Worm (Caenorhabditis elegans): ENCODE data around the gene F55A11.7.
A peak's percentile ranks its signal among the peaks of the same experiment; 100 is the strongest.

ce11 chrV:11770053-11770517 is 17.2 kb downstream of the F55A11.7 start, which contains the start of gene F55A11.4:
- peak; percentile 4 for TF ChIP-seq F49E8.2 (tag; optimal IDR thresholded peaks at IDR 0.05; ENCODE audit: borderline replicate concordance)
- TF ChIP-seq spr-3 (GFP tag; optimal IDR thresholded peaks at IDR 0.05): no peak
- no peak for TF ChIP-seq egl-27 (tag; optimal IDR thresholded peaks at IDR 0.05)
- TF ChIP-seq mxl-3 (GFP tag; optimal IDR thresholded peaks at IDR 0.05): no peak
- no peak for TF ChIP-seq lin-15B (tag; optimal IDR thresholded peaks at IDR 0.05)
- TF ChIP-seq nhr-76 (tag; optimal IDR thresholded peaks at IDR 0.05): no peak
- TF ChIP-seq zfp-2 (tag; optimal IDR thresholded peaks at IDR 0.05): no peak
- TF ChIP-seq hlh-11 (tag; optimal IDR thresholded peaks at IDR 0.05): peak; percentile 22
- TF ChIP-seq aha-1 (tag): no peak
- TF ChIP-seq pha-4 (GFP tag; IDR thresholded peaks at IDR 0.05): no peak
- TF ChIP-seq pha-4 (tag; optimal IDR thresholded peaks at IDR 0.05): no peak
- TF ChIP-seq ama-1 (optimal IDR thresholded peaks at IDR 0.05): peak; percentile 82
- no peak for TF ChIP-seq nhr-41 (GFP tag; IDR thresholded peaks at IDR 0.05)

Data from whole organism, L4 larva.